Fruit fly (Drosophila melanogaster): ENCODE results near the gene CG9095.

DNA sequence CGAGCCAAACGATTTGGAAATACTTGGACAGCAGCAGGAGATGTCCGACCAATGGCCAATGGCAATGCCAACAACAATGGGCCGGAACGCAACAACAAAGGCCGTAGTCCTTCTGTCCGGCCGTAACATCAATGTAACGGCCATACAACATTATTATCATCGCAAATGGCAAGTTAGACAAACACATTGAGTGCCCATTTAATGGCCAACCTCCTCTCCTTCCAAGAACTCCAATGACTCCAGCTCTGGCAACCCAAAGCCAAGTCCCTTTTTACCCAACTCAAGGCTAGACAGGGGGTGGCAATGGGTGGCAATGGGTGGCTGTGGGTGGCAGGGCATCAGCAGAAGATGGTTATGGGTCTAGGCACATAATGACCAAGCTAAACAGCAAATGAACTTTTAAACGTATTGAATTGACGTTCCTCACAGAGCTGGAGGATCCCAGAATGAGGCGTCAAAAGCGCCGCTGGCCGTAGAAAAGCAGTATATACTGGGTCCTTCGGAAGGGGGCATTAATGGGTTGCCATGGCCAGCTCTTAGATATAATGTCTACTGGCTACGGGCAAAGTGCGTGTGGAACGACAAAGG is 36.9 kb upstream of the CG9095 start:
- TF ChIP-seq usp (GFP tag; optimal IDR thresholded peaks at IDR 0.05), result no peak
- TF ChIP-seq Dll (optimal IDR thresholded peaks at IDR 0.05), result no peak

Data from whole organism.